Fruit fly (Drosophila melanogaster): ENCODE results near the gene Pih1D1.

DNA sequence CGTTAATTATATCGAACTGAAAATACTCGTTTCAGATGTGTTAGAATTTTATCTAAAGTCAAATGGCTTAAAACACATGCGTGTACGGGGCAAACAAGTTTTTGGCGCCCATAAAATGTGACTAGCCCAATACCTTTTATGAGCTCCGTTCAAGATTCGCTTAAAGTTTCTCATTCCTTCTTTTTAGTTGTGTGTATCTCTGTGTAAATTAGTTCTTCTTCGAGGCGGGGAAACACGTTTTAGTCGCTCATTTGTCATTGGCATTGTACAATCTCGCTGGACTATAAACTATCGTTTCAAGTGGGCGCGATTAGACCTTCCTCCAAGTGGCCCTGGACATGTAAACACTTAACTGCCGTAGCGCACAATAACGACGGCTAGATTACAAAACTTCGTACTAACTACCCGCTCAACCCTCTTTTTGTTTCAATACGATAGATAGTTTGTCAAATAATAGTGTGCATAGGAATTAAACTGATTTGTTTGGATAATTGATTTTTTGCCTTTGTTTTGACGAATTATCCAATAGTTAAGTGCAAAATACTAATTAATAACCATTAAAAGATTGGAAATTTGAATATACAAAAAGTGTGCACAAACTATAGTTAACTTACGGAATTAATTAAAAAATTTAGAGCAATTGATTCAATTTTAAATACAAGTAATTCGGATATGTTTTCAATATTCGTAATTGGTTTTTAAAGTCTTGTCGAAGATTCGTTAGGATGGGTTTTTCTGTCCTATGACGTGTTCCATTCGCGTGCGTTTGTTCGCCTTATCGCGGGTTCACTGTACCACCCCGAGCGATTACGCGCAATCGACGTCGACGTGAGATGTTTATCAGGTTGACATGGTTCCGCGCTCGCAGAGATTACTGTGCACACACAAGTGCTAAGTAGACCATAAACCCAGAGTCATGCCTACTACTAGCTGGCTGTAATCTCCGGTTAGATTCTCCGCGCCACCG is 930 bp downstream of the Pih1D1 start:
- no peak for TF ChIP-seq h (optimal IDR thresholded peaks at IDR 0.05)
- TF ChIP-seq psq (optimal IDR thresholded peaks at IDR 0.05): no peak

Data from Kc167 (cell line).